Fruit fly (Drosophila melanogaster): ENCODE results near the gene milt.
A peak's percentile ranks its signal among the peaks of the same experiment; 100 is the strongest.

Gene milt

dm6 chr2L:7049009-7049647, 11.5 kb downstream of the milt start (continued):
- TF ChIP-seq Optix (GFP tag; IDR thresholded peaks at IDR 0.05) (no peak), CG3407 (GFP tag; optimal IDR thresholded peaks at IDR 0.05) (no peak), pnt (GFP tag; optimal IDR thresholded peaks at IDR 0.05) (no peak), E2f2 (GFP tag; IDR thresholded peaks at IDR 0.05) (0 out of 2 replicates have a peak, but pooled peaks have one; percentile 4), knrl (GFP tag; IDR thresholded peaks at IDR 0.05; ENCODE audit: partially characterized antibody) (peak; percentile 72; the same call in 2 of the 3 replicates), CG3163 (GFP tag; optimal IDR thresholded peaks at IDR 0.05) (peak; percentile 3), CG13894 (tag; optimal IDR thresholded peaks at IDR 0.05) (no peak), slou (GFP tag; optimal IDR thresholded peaks at IDR 0.05) (no peak), esg (GFP tag; conservative IDR thresholded peaks at IDR 0.05) (no peak), twi (tag; optimal IDR thresholded peaks at IDR 0.05) (no peak), tup (GFP tag; optimal IDR thresholded peaks at IDR 0.05) (no peak), CG5245 (GFP tag; optimal IDR thresholded peaks at IDR 0.05) (peak; percentile 21), YL-1 (GFP tag; optimal IDR thresholded peaks at IDR 0.05) (peak; percentile 81), ERR (GFP tag; optimal IDR thresholded peaks at IDR 0.05) (peak; percentile 48), tgo (GFP tag; IDR thresholded peaks at IDR 0.05) (peak; percentile 24; the same call in 1 of the 3 replicates), crp (GFP tag; optimal IDR thresholded peaks at IDR 0.05) (no peak), ewg (GFP tag; optimal IDR thresholded peaks at IDR 0.05) (no peak), Hey (tag; optimal IDR thresholded peaks at IDR 0.05) (no peak), CG17568 (GFP tag; optimal IDR thresholded peaks at IDR 0.05) (no peak), CG2712 (tag; optimal IDR thresholded peaks at IDR 0.05) (peak; percentile 27), mam (GFP tag; optimal IDR thresholded peaks at IDR 0.05) (no peak), CG11696 (GFP tag; IDR thresholded peaks at IDR 0.05) (no peak), Bdp1 (GFP tag; optimal IDR thresholded peaks at IDR 0.05) (no peak), ranshi (GFP tag; IDR thresholded peaks at IDR 0.05) (no peak; the same call in 1 of the 2 replicates), CG11723 (GFP tag; optimal IDR thresholded peaks at IDR 0.05) (no peak), Scr (GFP tag; IDR thresholded peaks at IDR 0.05; ENCODE audit: partially characterized antibody) (peak; percentile 88), CG9437 (GFP tag; optimal IDR thresholded peaks at IDR 0.05) (no peak), kni (GFP tag; optimal IDR thresholded peaks at IDR 0.05) (peak; percentile 11), sisA (GFP tag; IDR thresholded peaks at IDR 0.05) (peak; percentile 32; the same call in 1 of the 2 replicates), Oli (tag; optimal IDR thresholded peaks at IDR 0.05) (no peak), CG1602 (GFP tag; optimal IDR thresholded peaks at IDR 0.05) (no peak), CG7372 (GFP tag; IDR thresholded peaks at IDR 0.05) (no peak), CG5953 (GFP tag; IDR thresholded peaks at IDR 0.05) (no peak), sc (optimal IDR thresholded peaks at IDR 0.05) (no peak), sc (GFP tag; optimal IDR thresholded peaks at IDR 0.05) (no peak), CG7987 (GFP tag; optimal IDR thresholded peaks at IDR 0.05) (peak; percentile 35), hth (optimal IDR thresholded peaks at IDR 0.05) (no peak), CG10431 (GFP tag; optimal IDR thresholded peaks at IDR 0.05) (peak; percentile 72), Hsf (GFP tag; optimal IDR thresholded peaks at IDR 0.05) (no peak), CG6654 (GFP tag; optimal IDR thresholded peaks at IDR 0.05) (no peak), Abd-B (GFP tag; optimal IDR thresholded peaks at IDR 0.05) (no peak), ham (GFP tag; IDR thresholded peaks at IDR 0.05) (no peak), Dp (GFP tag; optimal IDR thresholded peaks at IDR 0.05) (no peak), CG2199 (GFP tag; IDR thresholded peaks at IDR 0.05) (peak; percentile 76; the same call in 1 of the 3 replicates), Drgx (GFP tag; IDR thresholded peaks at IDR 0.05) (0 out of 2 replicates have a peak, but pooled peaks have one; percentile 36), fd96Cb (tag; optimal IDR thresholded peaks at IDR 0.05) (no peak), vnd (GFP tag; IDR thresholded peaks at IDR 0.05; ENCODE audit: partially characterized antibody) (peak; percentile 98), CG3847 (GFP tag; IDR thresholded peaks at IDR 0.05) (no peak), bowl (GFP tag; IDR thresholded peaks at IDR 0.05) (no peak), CG10654 (GFP tag; optimal IDR thresholded peaks at IDR 0.05) (no peak), tap (tag; optimal IDR thresholded peaks at IDR 0.05) (peak; percentile 25)
